Worm (Caenorhabditis elegans): Measurements from ENCODE around the gene ZC239.20.
"Not testable (repeated sequence)": the region's sequence is repeated elsewhere in the genome, so short reads cannot be mapped to it uniquely, and the experiment has no call there.

ZC239.20 gene

DNA sequence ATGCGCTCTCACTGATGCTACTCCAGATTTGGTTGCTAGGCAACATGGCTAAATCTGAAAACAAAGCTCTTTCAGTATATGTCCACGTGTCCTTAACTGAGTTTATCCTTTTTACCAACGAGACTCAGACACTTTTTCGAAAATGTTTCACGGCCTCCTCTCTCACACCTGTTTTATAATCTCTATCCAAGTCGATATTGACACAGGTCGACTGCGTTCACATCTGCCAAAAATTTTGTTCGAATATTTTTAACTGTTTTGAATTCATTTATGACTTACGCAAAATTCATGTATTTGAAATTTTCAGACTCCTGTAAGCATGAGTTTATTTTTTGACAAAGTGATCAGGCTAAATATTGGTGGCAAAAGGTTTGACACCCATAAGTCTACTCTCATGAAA is 9.4 kb upstream of the ZC239.20 start, which contains the start of gene ZC239.3:
Gene ZC239.3, plus strand, starts transcription at position 301 of the 400 bp plus-strand sequence.
- TF ChIP-seq nfya-1, ceh-18, ceh-48 (tag; optimal IDR thresholded peaks at IDR 0.05): not testable (repeated sequence)

DNA sequence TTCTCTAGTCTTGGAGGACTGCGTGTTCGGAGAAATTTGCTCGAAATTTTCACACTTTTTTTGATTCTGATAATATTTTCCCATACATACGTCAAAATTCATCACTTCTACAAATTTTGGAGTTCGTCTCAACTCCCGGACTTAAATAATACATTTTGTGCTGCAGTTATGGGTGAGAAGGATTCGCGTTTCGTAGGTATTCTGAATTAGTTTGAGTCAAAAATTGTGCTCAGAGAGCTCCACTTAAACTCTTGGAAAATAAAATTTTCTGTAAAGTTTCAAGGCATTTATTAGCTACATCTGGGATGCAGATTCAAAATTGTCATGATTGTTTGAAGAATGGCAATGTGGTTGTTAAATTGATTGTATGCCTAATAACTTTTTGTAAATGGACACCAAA is 7.6 kb upstream of the ZC239.20 start, which contains the start of gene ZC239.4:
Gene ZC239.4, plus strand, starts transcription at position 301 of the 400 bp plus-strand sequence.
- no peak for TF ChIP-seq unc-86 (tag; optimal IDR thresholded peaks at IDR 0.05)
- TF ChIP-seq ceh-2 (tag; optimal IDR thresholded peaks at IDR 0.05), result no peak
- no peak for TF ChIP-seq ceh-24 (tag; optimal IDR thresholded peaks at IDR 0.05)
- no peak for TF ChIP-seq hlh-13 (GFP tag; optimal IDR thresholded peaks at IDR 0.05)
- TF ChIP-seq odd-2 (tag; optimal IDR thresholded peaks at IDR 0.05), result no peak
- no peak for TF ChIP-seq ceh-14 (tag; optimal IDR thresholded peaks at IDR 0.05)
- no peak for TF ChIP-seq sdc-2 (tag; optimal IDR thresholded peaks at IDR 0.05)
- no peak for TF ChIP-seq pha-4 (tag; optimal IDR thresholded peaks at IDR 0.05)
- no peak for TF ChIP-seq dmd-4 (tag; optimal IDR thresholded peaks at IDR 0.05; ENCODE audit: borderline replicate concordance)
- no peak for TF ChIP-seq elt-2 (tag; optimal IDR thresholded peaks at IDR 0.05)
- TF ChIP-seq unc-55 (GFP tag; optimal IDR thresholded peaks at IDR 0.05), result no peak
- no peak for TF ChIP-seq tbx-7 (tag; optimal IDR thresholded peaks at IDR 0.05)
- no peak for TF ChIP-seq lim-6 (tag; optimal IDR thresholded peaks at IDR 0.05)
- no peak for TF ChIP-seq nhr-11 (tag; optimal IDR thresholded peaks at IDR 0.05)
- TF ChIP-seq Y22D7AL.16 (tag; optimal IDR thresholded peaks at IDR 0.05), result no peak
- TF ChIP-seq ceh-18 (tag; optimal IDR thresholded peaks at IDR 0.05), result no peak

DNA sequence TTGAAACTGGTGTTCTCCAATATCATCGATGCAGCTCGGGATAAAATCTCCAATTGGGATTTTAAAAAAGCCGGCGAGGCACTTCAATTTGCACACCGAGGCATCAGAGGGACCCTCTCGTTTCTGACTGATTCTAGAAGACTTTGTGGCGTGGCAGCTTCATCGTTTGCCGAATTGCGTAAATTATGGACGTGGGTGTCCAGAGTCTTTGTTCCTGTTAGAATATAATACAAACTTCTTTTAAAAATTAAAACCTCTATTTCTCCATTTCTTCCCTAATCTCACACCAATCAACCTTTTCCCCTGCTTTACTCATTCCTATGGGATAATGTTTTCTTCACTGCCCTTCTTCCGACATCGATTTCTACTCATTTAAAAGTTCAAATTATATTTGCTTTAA is 4.0 kb upstream of the ZC239.20 start, which contains the start of gene ZC239.5:
Gene ZC239.5, plus strand, starts transcription at position 301 of the 400 bp plus-strand sequence.
- TF ChIP-seq hlh-8 (tag; optimal IDR thresholded peaks at IDR 0.05) (no peak), ceh-9 (tag; optimal IDR thresholded peaks at IDR 0.05) (no peak), hlh-15 (tag; optimal IDR thresholded peaks at IDR 0.05) (no peak), ceh-6 (GFP tag; optimal IDR thresholded peaks at IDR 0.05) (no peak), ceh-31 (tag; optimal IDR thresholded peaks at IDR 0.05) (no peak), C08G9.2 (tag; optimal IDR thresholded peaks at IDR 0.05) (no peak), ets-4 (tag; optimal IDR thresholded peaks at IDR 0.05) (no peak), unc-55 (GFP tag; optimal IDR thresholded peaks at IDR 0.05) (no peak), T23F11.4 (GFP tag; optimal IDR thresholded peaks at IDR 0.05) (no peak), pha-2 (tag; optimal IDR thresholded peaks at IDR 0.05) (no peak), Y22D7AL.16 (tag; optimal IDR thresholded peaks at IDR 0.05) (no peak), ama-1 (optimal IDR thresholded peaks at IDR 0.05) (no peak), dve-1 (tag; optimal IDR thresholded peaks at IDR 0.05) (no peak), F13H6.1 (tag; optimal IDR thresholded peaks at IDR 0.05) (no peak), hlh-6 (tag; optimal IDR thresholded peaks at IDR 0.05) (no peak), fax-1 (tag; optimal IDR thresholded peaks at IDR 0.05) (no peak)

DNA sequence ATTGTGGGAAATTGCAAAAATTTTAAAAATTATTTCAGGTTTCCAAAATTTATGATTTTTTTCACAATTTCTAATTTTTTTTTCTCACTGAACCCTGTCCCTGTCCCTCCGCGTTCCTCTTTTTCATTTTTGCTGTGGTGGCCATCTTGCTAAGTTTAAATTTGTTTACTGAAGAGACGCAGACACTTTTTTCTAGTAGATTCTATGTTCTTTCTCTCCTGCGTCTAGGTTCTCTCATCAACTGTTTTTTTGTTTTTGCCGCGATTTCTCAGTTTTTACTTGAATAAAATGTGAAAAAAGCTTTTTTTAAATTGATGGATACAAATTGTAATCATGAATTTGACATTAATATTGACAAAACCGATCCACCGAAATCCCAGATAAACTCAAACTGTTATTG is 2.9 kb upstream of the ZC239.20 start, which contains the start of gene ZC239.6:
Gene ZC239.6, plus strand, starts transcription at position 381 of the 400 bp plus-strand sequence.
- TF ChIP-seq elt-2 (tag; optimal IDR thresholded peaks at IDR 0.05) (no peak), gmeb-2 (tag; optimal IDR thresholded peaks at IDR 0.05) (no peak), syd-9 (tag; optimal IDR thresholded peaks at IDR 0.05) (no peak), pha-4 (tag; optimal IDR thresholded peaks at IDR 0.05) (no peak), nfya-1 (tag; optimal IDR thresholded peaks at IDR 0.05) (no peak), odd-2 (tag; optimal IDR thresholded peaks at IDR 0.05) (no peak), hlh-15 (tag; optimal IDR thresholded peaks at IDR 0.05) (no peak), K02D7.2 (tag; optimal IDR thresholded peaks at IDR 0.05) (no peak), ceh-24 (tag; optimal IDR thresholded peaks at IDR 0.05) (no peak), rnt-1 (tag; optimal IDR thresholded peaks at IDR 0.05) (no peak), ceh-6 (GFP tag; optimal IDR thresholded peaks at IDR 0.05) (no peak), ceh-45 (GFP tag; IDR thresholded peaks at IDR 0.05) (no peak), lin-11 (tag; optimal IDR thresholded peaks at IDR 0.05) (no peak), ama-1 (optimal IDR thresholded peaks at IDR 0.05) (no peak), ceh-22 (tag; optimal IDR thresholded peaks at IDR 0.05) (no peak)

Data from whole organism, late embryonic.